Fruit fly (Drosophila melanogaster) Kc167 (cell line): ENCODE data around the gene CG14135.

Experiments
- Myc ChIP-seq: fragments of >200 bp; optimal IDR thresholded peaks from 2 replicates; lab custom pipeline; 2017; ENCODE audit warnings: missing external identifiers
- Sin3A ChIP-seq: fragments of >200 bp; optimal IDR thresholded peaks from 2 replicates; lab custom pipeline; 2018; ENCODE audit warnings: missing external identifiers
- h ChIP-seq: fragments of >200 bp; optimal IDR thresholded peaks from 3 replicates; lab custom pipeline; 2018; ENCODE audit warnings: missing external identifiers
- insv ChIP-seq: fragments of >200 bp; optimal IDR thresholded peaks from 3 replicates; lab custom pipeline; 2018; ENCODE audit warnings: missing external identifiers
- psq ChIP-seq: fragments of >200 bp; optimal IDR thresholded peaks from 2 replicates; lab custom pipeline; 2017; ENCODE audit warnings: missing external identifiers
- ttk ChIP-seq: sonication (Bioruptor generic); optimal IDR thresholded peaks from 2 replicates; lab custom pipeline; 2017; ENCODE audit warnings: missing external identifiers

CG14135 gene

DNA sequence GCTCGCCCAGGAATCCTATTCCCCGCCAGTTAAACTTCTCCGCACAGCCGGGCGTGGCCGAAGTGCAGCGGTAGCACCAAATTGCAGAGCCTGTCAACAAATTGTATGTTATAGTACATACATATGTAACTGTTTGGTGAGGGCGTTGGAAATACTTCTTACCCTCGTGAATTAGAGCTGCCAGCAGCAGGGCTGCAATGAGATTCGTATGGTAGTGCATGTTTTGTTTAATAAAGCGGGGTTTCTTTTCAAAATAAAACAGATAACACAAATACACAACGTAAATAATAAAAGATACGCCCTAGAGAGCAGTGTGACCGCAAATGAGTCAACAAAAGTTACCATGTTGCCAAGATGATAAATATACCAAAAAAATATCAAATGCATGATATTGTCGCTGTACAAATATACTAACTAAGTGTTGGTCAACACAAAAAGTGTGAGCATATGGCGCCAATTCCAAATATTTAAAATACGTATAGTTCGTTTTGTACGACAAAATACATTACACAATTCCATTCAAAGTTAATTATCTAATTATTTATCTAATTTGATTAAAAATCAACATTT lies 19.8 kb downstream of the CG14135 start, which contains the start of gene crim:
Gene crim (minus strand): TSS at position 328 of the 570 bp plus-strand sequence.
- TF ChIP-seq ttk (lab: Kevin White, UChicago) (no peak), Myc (lab: Kevin White, UChicago) (no peak), insv (no peak), psq (no peak), h (lab: Kevin White, UChicago) (no peak), Sin3A (lab: Kevin White, UChicago) (no peak)

DNA sequence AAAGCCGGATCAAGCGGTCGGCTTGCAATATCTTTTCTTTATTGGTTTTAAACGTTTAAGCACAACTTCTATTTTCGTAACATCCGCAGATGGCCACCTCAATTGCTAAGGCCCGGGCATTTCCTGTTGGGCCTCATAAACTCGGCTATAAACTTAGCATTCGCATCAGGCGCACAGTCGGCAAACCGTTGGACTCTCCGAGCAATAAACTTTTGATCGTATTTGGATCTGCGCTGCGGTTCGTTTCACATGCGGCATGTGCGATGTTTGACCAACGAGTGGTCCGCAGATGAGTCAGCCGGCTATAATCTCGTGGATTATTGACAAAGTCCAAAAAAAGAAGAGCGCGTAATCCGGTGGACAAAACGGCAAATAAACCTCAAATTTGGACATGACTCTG lies 20.4 kb downstream of the CG14135 start:
- TF ChIP-seq Sin3A (lab: Kevin White, UChicago) (no peak), ttk (lab: Kevin White, UChicago) (no peak), h (lab: Kevin White, UChicago) (no peak), Myc (lab: Kevin White, UChicago) (no peak), insv (no peak), psq (no peak)

DNA sequence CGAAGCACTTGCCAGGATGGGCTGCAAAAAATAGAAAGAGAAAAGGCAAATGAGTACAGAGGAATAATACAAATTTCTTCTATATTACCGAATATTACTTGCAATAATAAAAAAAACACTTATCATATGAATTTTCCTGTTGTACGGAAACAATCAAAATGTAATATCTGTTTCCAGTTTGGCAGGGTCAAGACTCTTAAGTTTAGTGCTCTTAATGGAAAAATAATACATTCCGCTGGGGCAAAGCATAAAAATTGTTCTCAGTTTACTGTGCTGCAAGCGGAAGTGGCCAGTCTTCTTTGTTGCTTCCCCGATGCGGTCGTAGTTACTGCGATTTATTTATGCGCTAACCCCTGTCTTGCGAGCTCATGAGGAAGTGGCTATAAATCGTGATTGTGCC lies 21.5 kb downstream of the CG14135 start:
- no peak for TF ChIP-seq insv
- TF ChIP-seq ttk (lab: Kevin White, UChicago), result no peak
- no peak for TF ChIP-seq Sin3A (lab: Kevin White, UChicago)
- TF ChIP-seq h (lab: Kevin White, UChicago), result no peak

DNA sequence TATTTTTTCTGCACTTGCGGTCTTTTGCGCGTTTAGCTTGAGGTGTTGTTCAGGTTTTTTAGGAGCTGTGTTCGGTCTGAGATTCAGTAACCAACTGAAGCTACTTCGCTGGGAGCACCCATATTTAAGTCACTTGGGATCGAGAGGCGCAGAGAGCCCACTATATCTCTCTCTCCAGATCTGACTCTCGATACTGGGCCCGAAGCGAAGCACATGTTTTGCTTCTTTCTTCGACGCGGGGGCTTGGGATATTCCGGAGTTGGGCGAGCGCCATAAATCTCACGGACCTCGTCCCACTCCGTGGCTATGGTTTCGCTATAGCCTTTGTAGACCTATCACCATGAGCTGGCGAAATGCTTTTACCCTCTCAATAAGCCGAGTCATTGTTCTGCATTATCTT lies 23.8 kb downstream of the CG14135 start, which contains the start of gene CG14132:
Gene CG14132 (minus strand): TSS at position 99 of the 400 bp plus-strand sequence.
- TF ChIP-seq h (lab: Kevin White, UChicago) (no peak), ttk (lab: Kevin White, UChicago) (no peak), Sin3A (lab: Kevin White, UChicago) (no peak), insv (no peak), Myc (lab: Kevin White, UChicago) (no peak), psq (no peak)

DNA sequence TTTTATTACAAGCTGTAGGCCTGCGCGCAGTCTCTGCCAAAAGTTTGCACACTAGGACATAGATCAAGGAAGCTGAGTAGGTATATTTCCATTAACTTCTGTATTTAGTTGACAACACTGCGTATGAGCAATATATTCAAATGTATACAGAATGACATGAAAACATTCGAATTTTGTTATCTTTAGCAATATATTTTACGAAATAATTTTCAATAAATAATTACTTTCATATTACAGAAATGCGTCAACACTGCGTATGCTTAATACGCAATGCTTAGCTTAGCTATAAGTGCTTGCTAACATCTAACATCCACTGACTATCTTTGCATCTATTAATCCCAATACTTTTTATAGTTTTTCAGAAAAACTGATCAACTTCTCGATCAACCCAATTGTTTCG lies 25.0 kb downstream of the CG14135 start:
- TF ChIP-seq ttk (lab: Kevin White, UChicago) (no peak), Sin3A (lab: Kevin White, UChicago) (no peak), Myc (lab: Kevin White, UChicago) (no peak), insv (no peak), psq (no peak), h (lab: Kevin White, UChicago) (no peak)

DNA sequence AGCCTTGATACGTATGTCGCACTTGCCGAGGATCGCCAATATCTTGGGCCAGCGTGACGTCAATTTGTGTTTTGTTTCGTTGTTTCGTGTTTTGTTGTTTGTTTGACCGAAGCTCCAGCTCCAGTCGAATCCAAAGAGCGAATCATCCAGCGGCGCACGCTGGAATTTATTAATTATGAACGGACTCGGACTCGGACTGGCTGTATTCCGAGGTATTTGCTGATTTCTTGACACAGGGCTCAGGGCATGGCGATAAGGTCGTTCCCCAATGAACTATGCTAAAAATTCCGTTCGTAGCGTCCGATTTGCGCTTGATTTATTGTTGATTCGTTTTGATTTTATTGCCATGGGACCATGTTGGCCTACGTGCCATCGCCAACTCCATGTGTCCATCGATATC lies 25.5 kb downstream of the CG14135 start:
- TF ChIP-seq Myc (lab: Kevin White, UChicago) (no peak), h (lab: Kevin White, UChicago) (no peak), psq (no peak), Sin3A (lab: Kevin White, UChicago) (no peak), ttk (lab: Kevin White, UChicago) (no peak), insv (no peak)

DNA sequence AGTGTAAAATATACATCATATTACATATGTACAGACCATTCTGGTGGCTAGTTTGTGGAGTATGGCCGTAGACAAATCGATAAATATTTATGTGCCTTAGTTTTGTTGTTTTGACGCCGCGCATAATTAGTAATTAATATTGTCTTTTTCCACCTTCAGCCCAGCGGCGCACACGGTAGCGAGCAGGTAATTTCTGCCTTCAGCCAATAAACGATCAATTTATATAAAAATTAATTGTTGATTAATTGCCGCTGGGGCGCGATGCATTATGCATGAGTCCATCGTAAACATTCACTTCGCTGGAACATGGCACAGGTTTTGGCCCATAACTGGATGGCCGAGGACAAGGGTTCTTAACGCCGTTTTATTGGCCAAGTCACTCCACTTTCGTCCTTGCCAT lies 25.9 kb downstream of the CG14135 start:
- TF ChIP-seq insv, result no peak

DNA sequence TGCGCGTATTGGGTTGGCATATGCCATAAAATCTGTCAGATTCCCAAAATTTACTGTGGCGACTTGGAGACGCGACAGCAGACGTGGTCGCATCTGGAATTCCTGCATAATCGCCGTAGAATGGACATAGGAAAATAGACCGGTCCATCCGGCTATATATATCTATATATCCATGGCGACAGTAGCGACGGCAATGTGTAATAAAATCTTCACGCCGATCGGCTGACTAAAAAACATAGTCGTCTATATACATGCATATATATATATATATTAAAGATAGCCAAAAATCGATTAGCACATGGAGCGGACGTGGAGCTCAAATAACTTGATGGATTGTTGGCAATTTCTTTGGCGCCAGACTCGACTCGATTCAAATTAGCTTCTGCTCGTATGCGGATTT lies 26.6 kb downstream of the CG14135 start:
- TF ChIP-seq ttk (lab: Kevin White, UChicago) (no peak), psq (no peak), h (lab: Kevin White, UChicago) (no peak), Myc (lab: Kevin White, UChicago) (no peak), insv (no peak), Sin3A (lab: Kevin White, UChicago) (no peak)

DNA sequence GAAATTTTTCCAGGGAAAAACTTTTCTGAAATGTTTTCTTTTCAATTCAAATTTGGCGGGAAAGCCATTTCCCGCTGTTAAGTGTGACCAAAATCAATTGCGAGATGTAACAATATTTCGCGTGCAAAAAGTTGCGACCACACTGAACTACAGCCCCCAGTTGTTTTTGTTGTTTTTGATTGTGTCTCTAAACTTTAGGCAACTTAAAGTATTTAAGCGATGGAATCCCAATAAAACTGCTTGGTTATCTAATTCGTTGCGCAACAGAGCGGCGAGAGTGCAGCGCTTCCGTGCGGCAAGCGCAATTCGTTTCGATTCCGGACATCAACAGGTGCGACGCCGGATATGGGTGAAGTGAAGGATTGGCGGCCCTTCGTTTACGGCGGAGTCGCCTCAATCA lies 29.4 kb downstream of the CG14135 start, which contains the start of gene Bmcp:
Gene Bmcp (plus strand): TSS at position 155 of the 400 bp plus-strand sequence.
- TF ChIP-seq Sin3A (lab: Kevin White, UChicago), result no peak
- no peak for TF ChIP-seq Myc (lab: Kevin White, UChicago)
- TF ChIP-seq ttk (lab: Kevin White, UChicago), result no peak
- TF ChIP-seq h (lab: Kevin White, UChicago), result no peak
- TF ChIP-seq psq, result no peak

DNA sequence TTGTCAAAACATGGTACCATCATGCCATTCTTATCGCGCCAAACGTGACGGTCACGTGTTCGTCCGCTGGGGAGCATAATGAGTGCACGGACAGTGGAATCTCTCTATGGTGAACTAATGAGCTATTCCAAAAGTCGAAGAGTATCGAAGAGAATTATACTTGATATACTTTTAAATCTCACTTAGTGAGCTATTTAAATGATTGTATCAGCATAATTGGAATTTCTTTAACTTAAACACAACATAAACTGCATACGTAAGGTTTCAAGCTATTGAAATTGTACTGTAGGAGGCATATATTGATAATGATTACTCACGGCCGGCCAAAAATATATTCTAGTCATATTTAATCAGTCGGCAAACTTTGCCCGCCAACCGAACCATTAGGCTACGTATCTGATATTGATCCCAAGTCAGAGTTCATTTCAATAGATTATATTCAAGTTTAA lies 30.2 kb downstream of the CG14135 start:
- TF ChIP-seq h (lab: Kevin White, UChicago) (no peak), ttk (lab: Kevin White, UChicago) (no peak), psq (no peak), Myc (lab: Kevin White, UChicago) (no peak), Sin3A (lab: Kevin White, UChicago) (no peak), insv (no peak)

DNA sequence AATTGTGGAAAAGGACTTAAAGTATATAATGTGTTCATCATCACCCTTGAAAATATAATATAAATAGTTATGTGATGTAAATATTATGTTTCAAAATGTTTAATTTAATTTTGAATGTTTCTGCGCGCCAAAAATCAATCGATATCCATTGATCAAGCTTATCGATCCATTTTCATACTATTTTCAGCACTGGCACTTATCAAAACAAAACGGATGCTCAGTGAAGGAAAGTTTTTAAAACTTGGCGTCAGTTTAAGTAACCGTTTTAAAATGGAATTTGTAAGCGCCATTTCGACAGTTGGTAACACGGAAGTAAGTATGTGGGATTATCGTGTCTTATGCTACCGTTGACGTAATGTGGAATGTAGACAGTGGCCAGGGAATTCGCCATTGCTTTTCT lies 36.8 kb downstream of the CG14135 start, which contains the start of gene sunn:
Gene sunn (plus strand): TSS at position 202 of the 400 bp plus-strand sequence.
- TF ChIP-seq insv (no peak), h (lab: Kevin White, UChicago) (no peak), psq (no peak), Myc (lab: Kevin White, UChicago) (no peak), Sin3A (lab: Kevin White, UChicago) (no peak), ttk (lab: Kevin White, UChicago) (no peak)

DNA sequence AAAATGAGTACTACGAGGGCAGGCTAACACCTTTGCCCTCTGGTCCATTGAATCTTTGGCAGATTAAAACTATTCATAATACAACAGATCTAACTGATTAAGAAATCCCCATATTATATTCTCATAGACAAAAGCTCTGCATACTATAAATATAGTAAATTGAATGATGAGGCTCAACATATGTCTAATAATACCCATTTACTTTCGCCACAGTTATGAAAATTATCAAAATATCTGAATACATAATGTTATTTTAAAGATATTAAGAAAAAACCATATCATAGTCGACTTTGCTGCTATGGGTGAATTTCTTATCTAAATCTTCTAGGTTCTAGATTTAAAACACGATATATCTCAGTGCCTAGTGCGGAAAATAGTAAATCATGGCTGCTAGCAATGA lies 40.5 kb downstream of the CG14135 start, which contains the start of gene CG32087:
Gene CG32087 (plus strand): TSS at position 301 of the 400 bp plus-strand sequence.
- TF ChIP-seq Myc (lab: Kevin White, UChicago) (no peak), Sin3A (lab: Kevin White, UChicago) (no peak), insv (no peak), h (lab: Kevin White, UChicago) (no peak), ttk (lab: Kevin White, UChicago) (no peak), psq (no peak)
